Fruit fly (Drosophila melanogaster) whole organism, embryonic: ENCODE results near the gene Ufsp2.

Experiments used
- ATbp ChIP-seq: fragments of 200-800 bp; sonication (Bioruptor generic); optimal IDR thresholded peaks from 2 replicates; lab custom pipeline; 2017; ENCODE audit warnings: missing biosample characterization, mild to moderate bottlenecking, missing genetic modification characterization, missing genetic modification reagents
- B-H2 ChIP-seq: fragments of 200-800 bp; sonication (Bioruptor generic); optimal IDR thresholded peaks from 2 replicates; lab custom pipeline; 2018; ENCODE audit warnings: missing biosample characterization, mild to moderate bottlenecking, missing genetic modification characterization
- CG10321 ChIP-seq: fragments of 200-800 bp; sonication (Bioruptor generic); IDR thresholded peaks from 2 replicates; pipeline ENCODE4 v1.3.6; 2022; ENCODE audit warnings: missing biosample characterization, missing genetic modification characterization
- CG11398 ChIP-seq: fragments of 200-800 bp; sonication (Bioruptor generic); optimal IDR thresholded peaks from 2 replicates; lab custom pipeline; 2016; ENCODE audit warnings: missing biosample characterization, missing genetic modification characterization
- CG13296 ChIP-seq: fragments of 200-800 bp; sonication (Bioruptor generic); optimal IDR thresholded peaks from 3 replicates; lab custom pipeline; 2018; ENCODE audit warnings: missing biosample characterization, mild to moderate bottlenecking, missing genetic modification characterization
- CG14710 ChIP-seq: fragments of 200-800 bp; sonication (Bioruptor generic); optimal IDR thresholded peaks from 3 replicates; lab custom pipeline; 2019; ENCODE audit warnings: missing biosample characterization, mild to moderate bottlenecking, missing genetic modification characterization, moderate library complexity
- CG15601 ChIP-seq: fragments of 200-800 bp; sonication (Bioruptor generic); optimal IDR thresholded peaks from 3 replicates; lab custom pipeline; 2019; ENCODE audit warnings: missing biosample characterization, mild to moderate bottlenecking, missing genetic modification characterization, moderate library complexity
- CG1602 ChIP-seq: fragments of 200-800 bp; sonication (Bioruptor generic); optimal IDR thresholded peaks from 3 replicates; lab custom pipeline; 2016; ENCODE audit warnings: missing biosample characterization, missing genetic modification characterization
- CG16863 ChIP-seq: fragments of 200-800 bp; sonication (Bioruptor generic); optimal IDR thresholded peaks from 3 replicates; lab custom pipeline; 2016; ENCODE audit warnings: missing biosample characterization, missing genetic modification characterization
- CG17328 ChIP-seq: fragments of 200-800 bp; sonication (Bioruptor generic); IDR thresholded peaks from 2 replicates; pipeline ENCODE4 v1.3.6; 2022; ENCODE audit warnings: missing biosample characterization, missing genetic modification characterization
- CG18011 ChIP-seq: fragments of 200-800 bp; sonication (Bioruptor generic); optimal IDR thresholded peaks from 2 replicates; lab custom pipeline; 2017; ENCODE audit warnings: missing biosample characterization, missing genetic modification characterization, mild to moderate bottlenecking, moderate library complexity, missing genotype
- CG2678 ChIP-seq: fragments of 200-800 bp; sonication (Bioruptor generic); optimal IDR thresholded peaks from 3 replicates; lab custom pipeline; 2019; ENCODE audit warnings: missing biosample characterization, mild to moderate bottlenecking, missing genetic modification characterization, moderate library complexity
- CG33213 ChIP-seq: fragments of 200-800 bp; sonication (Bioruptor generic); optimal IDR thresholded peaks from 3 replicates; lab custom pipeline; 2016; ENCODE audit warnings: missing biosample characterization, missing genetic modification characterization
- CG34422 ChIP-seq: fragments of 200-800 bp; sonication (Bioruptor generic); IDR thresholded peaks from 3 replicates; pipeline ENCODE4 v1.3.6; 2022; ENCODE audit warnings: missing biosample characterization, missing genetic modification characterization
- CG3726 ChIP-seq: fragments of 200-800 bp; sonication (Bioruptor generic); IDR thresholded peaks from 3 replicates; pipeline ENCODE4, ENCODE4 v1.3.6; 2022; ENCODE audit warnings: missing biosample characterization, missing genetic modification characterization
- CG4617 ChIP-seq: fragments of 200-800 bp; sonication (Bioruptor generic); optimal IDR thresholded peaks from 3 replicates; lab custom pipeline; 2016; ENCODE audit warnings: missing biosample characterization, missing genetic modification characterization, borderline replicate concordance
- CG5953 ChIP-seq: fragments of 200-800 bp; sonication (Bioruptor generic); IDR thresholded peaks from 2 replicates; pipeline ENCODE4 v1.3.6; 2022; ENCODE audit warnings: missing biosample characterization, missing genetic modification characterization
- CG6175 ChIP-seq: fragments of 200-800 bp; sonication (Bioruptor generic); IDR thresholded peaks from 3 replicates; pipeline ENCODE4 v1.3.6; 2022; ENCODE audit warnings: missing biosample characterization, missing genetic modification characterization
- CG6272 ChIP-seq: fragments of 200-800 bp; sonication (Bioruptor generic); IDR thresholded peaks from 2 replicates; pipeline ENCODE4 v1.3.6; 2022; ENCODE audit warnings: missing biosample characterization, missing genetic modification characterization
- CG9817 ChIP-seq: fragments of 200-800 bp; sonication (Bioruptor generic); optimal IDR thresholded peaks from 2 replicates; lab custom pipeline; 2018; ENCODE audit warnings: missing biosample characterization, mild to moderate bottlenecking, missing genetic modification characterization, moderate library complexity
- CG9932 ChIP-seq: fragments of 200-800 bp; sonication (Bioruptor generic); IDR thresholded peaks from 2 replicates; pipeline ENCODE4 v1.3.6; 2022; ENCODE audit warnings: missing biosample characterization, missing genetic modification characterization
- Doc2 ChIP-seq: fragments of 200-800 bp; sonication (Bioruptor generic); IDR thresholded peaks from 2 replicates; pipeline ENCODE4 v1.3.6; 2022; ENCODE audit warnings: missing biosample characterization, missing genetic modification characterization
- Dref ChIP-seq: fragments of 200-800 bp; sonication (Bioruptor generic); IDR thresholded peaks from 2 replicates; pipeline ENCODE4 v1.3.6; 2022; ENCODE audit warnings: missing biosample characterization, missing genetic modification characterization
- Eip74EF ChIP-seq, 2 experiments: fragments of 200-800 bp in 1 of 2; fragments of >200 bp in 1 of 2; sonication (Bioruptor generic) in 1 of 2; optimal IDR thresholded peaks; 2 replicates each; lab custom pipeline; 2017 to 2019; ENCODE audit warnings: missing biosample characterization in 2 of 2, missing genetic modification characterization in 2 of 2, mild to moderate bottlenecking in 1 of 2, moderate library complexity in 1 of 2
- Ets65A ChIP-seq: fragments of 200-800 bp; sonication (Bioruptor generic); peaks from one replicate; lab custom pipeline; 2016; ENCODE audit warnings: missing biosample characterization, missing genetic modification characterization
- Fer1 ChIP-seq: fragments of 200-800 bp; sonication (Bioruptor generic); optimal IDR thresholded peaks from 2 replicates; lab custom pipeline; 2017; ENCODE audit warnings: missing biosample characterization, mild to moderate bottlenecking, missing genetic modification characterization
- Hr78 ChIP-seq, 2 experiments: fragments of 200-800 bp in 1 of 2; fragments of >200 bp in 1 of 2; sonication (Bioruptor generic) in 1 of 2; optimal IDR thresholded peaks; 2 replicates each; lab custom pipeline; 2017 to 2019; ENCODE audit warnings: missing biosample characterization in 2 of 2, missing genetic modification characterization in 2 of 2, mild to moderate bottlenecking in 1 of 2, moderate library complexity in 1 of 2
- Kr ChIP-seq: fragments of 200-800 bp; sonication (Bioruptor generic); optimal IDR thresholded peaks from 2 replicates; lab custom pipeline; 2017; ENCODE audit warnings: missing biosample characterization, mild to moderate bottlenecking, missing genetic modification characterization
- MTF-1 ChIP-seq: fragments of 200-800 bp; sonication (Bioruptor generic); optimal IDR thresholded peaks from 2 replicates; lab custom pipeline; 2018; ENCODE audit warnings: missing biosample characterization, mild to moderate bottlenecking, missing genetic modification characterization, borderline replicate concordance
- Mrtf ChIP-seq: fragments of 200-800 bp; sonication (Bioruptor generic); IDR thresholded peaks from 3 replicates; pipeline ENCODE4 v1.3.6; 2022; ENCODE audit warnings: missing biosample characterization, missing genetic modification characterization
- Nf-YB ChIP-seq: fragments of 200-800 bp; sonication (Bioruptor generic); optimal IDR thresholded peaks from 3 replicates; lab custom pipeline; 2019; ENCODE audit warnings: missing biosample characterization, mild to moderate bottlenecking, missing genetic modification characterization, moderate library complexity
- Nf-YC ChIP-seq: fragments of 200-800 bp; optimal IDR thresholded peaks from 3 replicates; lab custom pipeline; 2019; ENCODE audit warnings: missing biosample characterization, mild to moderate bottlenecking, missing genetic modification characterization, moderate library complexity
- NfI ChIP-seq: fragments of 200-800 bp; sonication (Bioruptor generic); optimal IDR thresholded peaks from 3 replicates; lab custom pipeline; 2018; ENCODE audit warnings: missing biosample characterization, mild to moderate bottlenecking, missing genetic modification characterization, moderate library complexity
- Ptx1 ChIP-seq: fragments of 200-800 bp; sonication (Bioruptor generic); IDR thresholded peaks from 2 replicates; pipeline ENCODE4 v1.3.6; 2022; ENCODE audit warnings: missing biosample characterization, missing genetic modification characterization
- Rx ChIP-seq: fragments of 200-800 bp; sonication (Bioruptor generic); IDR thresholded peaks from 2 replicates; pipeline ENCODE4 v1.3.6; 2022; ENCODE audit warnings: missing biosample characterization, missing genetic modification characterization
- Spps ChIP-seq: fragments of 200-800 bp; sonication (Bioruptor generic); optimal IDR thresholded peaks from 2 replicates; lab custom pipeline; 2018; ENCODE audit warnings: missing biosample characterization, mild to moderate bottlenecking, missing genetic modification characterization
- Usf ChIP-seq: fragments of 200-800 bp; sonication (Bioruptor generic); optimal IDR thresholded peaks from 2 replicates; lab custom pipeline; 2017; ENCODE audit warnings: missing genotype, missing biosample characterization, missing genetic modification characterization
- Xbp1 ChIP-seq: fragments of 200-800 bp; sonication (Bioruptor generic); optimal IDR thresholded peaks from 3 replicates; lab custom pipeline; 2016; ENCODE audit warnings: missing biosample characterization, mild to moderate bottlenecking, missing genetic modification characterization
- YL-1 ChIP-seq: fragments of 200-800 bp; sonication (Bioruptor generic); optimal IDR thresholded peaks from 3 replicates; lab custom pipeline; 2017; ENCODE audit warnings: missing biosample characterization, mild to moderate bottlenecking, missing genetic modification characterization
- ara ChIP-seq: fragments of 200-800 bp; sonication (Bioruptor generic); IDR thresholded peaks from 2 replicates; pipeline ENCODE4 v1.3.6; 2022; ENCODE audit warnings: missing biosample characterization, missing genetic modification characterization
- grau ChIP-seq: fragments of 200-800 bp; optimal IDR thresholded peaks from 3 replicates; lab custom pipeline; 2019; ENCODE audit warnings: missing biosample characterization, mild to moderate bottlenecking, missing genetic modification characterization, moderate library complexity
- gsb-n ChIP-seq: fragments of 200-800 bp; sonication (Bioruptor generic); optimal IDR thresholded peaks from 3 replicates; lab custom pipeline; 2018; ENCODE audit warnings: missing biosample characterization, mild to moderate bottlenecking, missing genetic modification characterization
- insv ChIP-seq, 2 experiments: fragments of 200-800 bp; sonication (Bioruptor generic); optimal IDR thresholded peaks; 3 replicates each; lab custom pipeline; 2016 to 2018; ENCODE audit warnings: missing biosample characterization in 2 of 2, missing genetic modification characterization in 2 of 2
- jumu ChIP-seq: fragments of 200-800 bp; sonication (Bioruptor generic); optimal IDR thresholded peaks from 3 replicates; lab custom pipeline; 2016; ENCODE audit warnings: missing biosample characterization, missing genetic modification characterization
- nmo ChIP-seq: fragments of 200-800 bp; sonication (Bioruptor generic); optimal IDR thresholded peaks from 2 replicates; lab custom pipeline; 2018; ENCODE audit warnings: missing biosample characterization, mild to moderate bottlenecking, missing genetic modification characterization, moderate library complexity
- pho ChIP-seq: fragments of 200-800 bp; sonication (Bioruptor generic); optimal IDR thresholded peaks from 2 replicates; lab custom pipeline; 2016; ENCODE audit warnings: missing biosample characterization, missing genetic modification characterization
- pnt ChIP-seq: fragments of 200-800 bp; sonication (Bioruptor generic); optimal IDR thresholded peaks from 3 replicates; lab custom pipeline; 2016; ENCODE audit warnings: missing biosample characterization, missing genetic modification characterization
- pros ChIP-seq: fragments of 200-800 bp; sonication (Bioruptor generic); optimal IDR thresholded peaks from 3 replicates; lab custom pipeline; 2019; ENCODE audit warnings: missing biosample characterization, mild to moderate bottlenecking, missing genetic modification characterization, moderate library complexity
- pum ChIP-seq: fragments of 200-800 bp; sonication (Bioruptor generic); optimal IDR thresholded peaks from 2 replicates; lab custom pipeline; 2016; ENCODE audit warnings: missing biosample characterization, missing genetic modification characterization
- sd ChIP-seq: fragments of 200-800 bp; sonication (Bioruptor generic); optimal IDR thresholded peaks from 3 replicates; lab custom pipeline; 2018; ENCODE audit warnings: missing biosample characterization, mild to moderate bottlenecking, missing genetic modification characterization, moderate library complexity
- vfl ChIP-seq: fragments of 200-800 bp; sonication (Bioruptor generic); optimal IDR thresholded peaks from 2 replicates; lab custom pipeline; 2016; ENCODE audit warnings: missing biosample characterization, missing genetic modification characterization
- vnd ChIP-seq: fragments of 200-800 bp; sonication (Bioruptor generic); IDR thresholded peaks from 3 replicates; pipeline ENCODE4 v1.3.6; 2022; ENCODE audit warnings: missing biosample characterization, missing genetic modification characterization; ENCODE audit not compliant: partially characterized antibody

Ufsp2 gene

DNA sequence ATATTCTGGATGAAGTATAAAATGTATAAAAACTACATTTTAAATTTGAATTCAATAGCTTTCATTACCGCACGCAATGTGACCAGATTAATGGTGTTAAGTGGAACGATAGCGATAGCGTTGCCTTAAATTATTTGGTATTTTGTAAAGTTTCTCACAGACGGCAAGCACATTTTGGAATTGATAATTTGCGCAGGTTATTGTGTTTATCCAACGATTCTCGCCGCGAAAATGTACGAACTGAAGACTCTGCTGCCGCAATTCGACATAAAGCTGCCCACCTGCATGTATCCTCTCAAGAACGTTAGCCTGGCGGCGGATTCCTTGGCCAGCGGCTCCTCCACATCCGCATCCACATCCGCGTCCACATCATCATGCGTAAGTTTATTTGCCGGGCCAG lies 7.1 kb downstream of the Ufsp2 start, which contains the start of gene AIMP2 (continued):
- TF ChIP-seq CG4617: peak; percentile 82
- no peak for TF ChIP-seq Ets65A (GFP tag; lab: Kevin White, UChicago)
- no peak for TF ChIP-seq Spps
- TF ChIP-seq Mrtf (GFP tag; lab: Robert Waterston, UW): no peak
- no peak for TF ChIP-seq CG6272
- TF ChIP-seq pum: no peak
- no peak for TF ChIP-seq CG16863 (GFP tag; lab: Kevin White, UChicago)
- no peak for TF ChIP-seq CG6175
- TF ChIP-seq CG5953: no peak
- no peak for TF ChIP-seq Ptx1 (GFP tag; lab: Robert Waterston, UW)
- TF ChIP-seq Xbp1: no peak
- no peak for TF ChIP-seq CG33213 (GFP tag; lab: Kevin White, UChicago)
- no peak for TF ChIP-seq MTF-1
- TF ChIP-seq CG3726 (GFP tag; lab: Robert Waterston, UW): no peak
- no peak for TF ChIP-seq CG13296 (GFP tag; lab: Kevin White, UChicago)
- no peak for TF ChIP-seq Eip74EF (GFP tag; optimal IDR thresholded peaks at IDR 0.05; lab: Kevin White, UChicago)
- TF ChIP-seq CG2678 (tag; lab: Kevin White, UChicago): no peak
- TF ChIP-seq B-H2: no peak
- no peak for TF ChIP-seq CG18011 (GFP tag; lab: Kevin White, UChicago)
- TF ChIP-seq jumu (GFP tag; lab: Kevin White, UChicago): no peak
- no peak for TF ChIP-seq CG11398 (GFP tag; lab: Kevin White, UChicago)
- TF ChIP-seq vfl: no peak
- no peak for TF ChIP-seq ara (GFP tag; lab: Robert Waterston, UW)
- no peak for TF ChIP-seq Rx (GFP tag; lab: Robert Waterston, UW)
- peak; percentile 71 for TF ChIP-seq Dref (GFP tag; lab: Robert Waterston, UW)
- no peak for TF ChIP-seq pho
- TF ChIP-seq Hr78 (GFP tag; optimal IDR thresholded peaks at IDR 0.05; lab: Kevin White, UChicago): no peak
- no peak for TF ChIP-seq gsb-n (tag; lab: Kevin White, UChicago)
- TF ChIP-seq CG10321 (GFP tag; lab: Robert Waterston, UW): no peak
- TF ChIP-seq Nf-YB: no peak
- peak; percentile 1 for TF ChIP-seq sd
- TF ChIP-seq CG9932 (GFP tag; lab: Robert Waterston, UW): no peak
- no peak for TF ChIP-seq pnt (GFP tag; lab: Kevin White, UChicago)
- peak; percentile 66 for TF ChIP-seq YL-1
- no peak for TF ChIP-seq ATbp (GFP tag; lab: Kevin White, UChicago)
- TF ChIP-seq CG15601: no peak
- no peak for TF ChIP-seq CG17328
- TF ChIP-seq Usf: no peak
- TF ChIP-seq pros (GFP tag; lab: Kevin White, UChicago): no peak
- no peak for TF ChIP-seq nmo (GFP tag; lab: Kevin White, UChicago)
- no peak for TF ChIP-seq CG1602
- no peak for TF ChIP-seq Doc2 (GFP tag; lab: Robert Waterston, UW)
- no peak for TF ChIP-seq grau (tag; lab: Kevin White, UChicago)
- no peak for TF ChIP-seq NfI (GFP tag; lab: Kevin White, UChicago)
- no peak for TF ChIP-seq Fer1 (GFP tag; lab: Kevin White, UChicago)
- peak; percentile 18 for TF ChIP-seq CG14710
- no peak for TF ChIP-seq insv (GFP tag; optimal IDR thresholded peaks at IDR 0.05; lab: Kevin White, UChicago)
- TF ChIP-seq CG34422: peak; percentile 12; the same call in 1 of the 3 replicates
- TF ChIP-seq Kr (GFP tag; lab: Kevin White, UChicago): no peak
- TF ChIP-seq CG9817 (tag; lab: Kevin White, UChicago): no peak
- TF ChIP-seq vnd (GFP tag; lab: Robert Waterston, UW): no peak
- TF ChIP-seq Nf-YC (tag; lab: Kevin White, UChicago): no peak
